Worm (Caenorhabditis elegans): ENCODE data around the gene dop-5.
"Not testable (repeated sequence)": the region's sequence is repeated elsewhere in the genome, so short reads cannot be mapped to it uniquely, and the experiment has no call there.

DNA sequence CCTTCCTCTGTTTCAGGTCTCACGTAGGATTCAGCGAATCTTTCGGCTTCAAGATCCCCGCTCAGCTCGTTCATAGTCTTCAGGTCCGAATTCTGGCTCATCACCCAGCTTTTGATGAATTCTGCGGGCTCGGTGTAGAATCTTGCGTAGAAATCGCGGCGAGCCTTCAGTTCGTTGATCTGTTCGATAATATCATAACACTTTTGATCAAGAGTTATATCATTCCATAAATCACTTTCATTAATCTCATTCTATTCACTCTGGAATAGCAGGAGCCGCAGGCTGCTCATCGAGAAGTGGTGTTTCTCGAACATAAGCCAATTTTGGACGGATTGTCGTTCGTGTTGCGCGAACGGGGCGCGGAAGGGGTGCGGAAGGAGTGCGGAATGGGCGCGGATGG, 29.0 kb upstream of the dop-5 start, which contains the start of gene K03B8.4:
- TF ChIP-seq ceh-58 (GFP tag; IDR thresholded peaks at IDR 0.05); zfh-2 (GFP tag; conservative IDR thresholded peaks at IDR 0.05); hlh-12 (tag; optimal IDR thresholded peaks at IDR 0.05); ama-1 (optimal IDR thresholded peaks at IDR 0.05); ama-1 (GFP tag; optimal IDR thresholded peaks at IDR 0.05); nhr-90 (tag; optimal IDR thresholded peaks at IDR 0.05); aptf-2 (GFP tag; conservative IDR thresholded peaks at IDR 0.05); athp-1 (tag; optimal IDR thresholded peaks at IDR 0.05); mcd-1 (GFP tag; IDR thresholded peaks at IDR 0.05); egl-44 (GFP tag; IDR thresholded peaks at IDR 0.05); attf-3 (GFP tag; conservative IDR thresholded peaks at IDR 0.05): not testable (repeated sequence)

Measured in whole organism, young adult.